Fruit fly (Drosophila melanogaster): ENCODE data around the gene CG12725.

The CG12725 gene

dm6 chrX:13373239-13374153 is 29.2 kb downstream of the CG12725 start (continued):
- TF ChIP-seq E2f2 (GFP tag; IDR thresholded peaks at IDR 0.05) (peak; percentile 85), CG34224 (GFP tag; IDR thresholded peaks at IDR 0.05; ENCODE audit: partially characterized antibody) (no peak), CG14050 (GFP tag; IDR thresholded peaks at IDR 0.05) (peak; percentile 68; the same call in 2 of the 3 replicates), gro (GFP tag; optimal IDR thresholded peaks at IDR 0.05) (peak; percentile 74), CG9609 (GFP tag; optimal IDR thresholded peaks at IDR 0.05) (peak; percentile 34), CG31365 (tag; optimal IDR thresholded peaks at IDR 0.05) (peak; percentile 40), gfzf (GFP tag; optimal IDR thresholded peaks at IDR 0.05) (no peak), CG16815 (GFP tag; optimal IDR thresholded peaks at IDR 0.05) (peak; percentile 64), CG14965 (GFP tag; optimal IDR thresholded peaks at IDR 0.05; ENCODE audit: borderline replicate concordance) (no peak), gcm (GFP tag; optimal IDR thresholded peaks at IDR 0.05) (peak; percentile 84), fu2 (GFP tag; optimal IDR thresholded peaks at IDR 0.05) (no peak), CG2678 (tag; optimal IDR thresholded peaks at IDR 0.05) (peak; percentile 80), sisA (GFP tag; IDR thresholded peaks at IDR 0.05) (peak; percentile 84), Hr51 (GFP tag; optimal IDR thresholded peaks at IDR 0.05) (peak; percentile 34 to 91), CG8089 (GFP tag; optimal IDR thresholded peaks at IDR 0.05) (peak; percentile 18), CG12071 (GFP tag; optimal IDR thresholded peaks at IDR 0.05) (peak; percentile 73), CG8281 (tag; optimal IDR thresholded peaks at IDR 0.05) (peak; percentile 18), CG7745 (tag; optimal IDR thresholded peaks at IDR 0.05) (no peak), CG5953 (GFP tag; IDR thresholded peaks at IDR 0.05) (peak; percentile 67; the same call in 1 of the 2 replicates), Fer2 (tag; optimal IDR thresholded peaks at IDR 0.05) (peak; percentile 42), ftz-f1 (GFP tag; optimal IDR thresholded peaks at IDR 0.05) (no peak), CG16813 (GFP tag; IDR thresholded peaks at IDR 0.05; ENCODE audit: partially characterized antibody) (no peak), gsb (GFP tag; IDR thresholded peaks at IDR 0.05) (peak; percentile 72), crol (GFP tag; IDR thresholded peaks at IDR 0.05) (no peak), Nf-YC (tag; optimal IDR thresholded peaks at IDR 0.05) (peak; percentile 73), CG6854 (GFP tag; optimal IDR thresholded peaks at IDR 0.05) (peak; percentile 75), CG15269 (tag; optimal IDR thresholded peaks at IDR 0.05) (peak; percentile 88), sim (GFP tag; IDR thresholded peaks at IDR 0.05) (peak; percentile 59; the same call in 1 of the 2 replicates), Usf (GFP tag; optimal IDR thresholded peaks at IDR 0.05) (no peak), al (GFP tag; IDR thresholded peaks at IDR 0.05) (0 out of 2 replicates have a peak, but pooled peaks have one; percentile 29), pfk (GFP tag; optimal IDR thresholded peaks at IDR 0.05) (no peak), Chrac-16 (GFP tag; optimal IDR thresholded peaks at IDR 0.05) (peak; percentile 78), Dref (GFP tag; IDR thresholded peaks at IDR 0.05) (no peak), trem (tag; optimal IDR thresholded peaks at IDR 0.05) (peak; percentile 66), sens (GFP tag) (peak; percentile 91), CG8478 (optimal IDR thresholded peaks at IDR 0.05) (no peak), CG16863 (GFP tag; optimal IDR thresholded peaks at IDR 0.05) (peak; percentile 61), CG32532 (GFP tag; IDR thresholded peaks at IDR 0.05) (peak; percentile 81), CG6689 (GFP tag; IDR thresholded peaks at IDR 0.05) (peak; percentile 79), dm (GFP tag; optimal IDR thresholded peaks at IDR 0.05) (no peak), pan (optimal IDR thresholded peaks at IDR 0.05) (no peak), pan (GFP tag; optimal IDR thresholded peaks at IDR 0.05 in 1 of 2, IDR thresholded peaks at IDR 0.05 in 1 of 2) (peak in 1 of 2 experiments; percentile 90), E2f1 (GFP tag; IDR thresholded peaks at IDR 0.05) (peak; percentile 81), CG2889 (GFP tag; IDR thresholded peaks at IDR 0.05) (0 out of 3 replicates have a peak, but pooled peaks have one; percentile 71), Deaf1 (tag; optimal IDR thresholded peaks at IDR 0.05) (peak; percentile 57), Eip74EF (GFP tag; optimal IDR thresholded peaks at IDR 0.05) (peak in 1 of 2 experiments; percentile 77), CG8944 (GFP tag; optimal IDR thresholded peaks at IDR 0.05) (peak; percentile 9), CG12659 (GFP tag; optimal IDR thresholded peaks at IDR 0.05) (peak; percentile 82), CG3995 (GFP tag; optimal IDR thresholded peaks at IDR 0.05) (no peak)
